Worm (Caenorhabditis elegans) whole organism, L3 larva: Measurements from ENCODE around the gene ZK105.6.

Experiments used
- R02D3.7 ChIP-seq: fragments of 150-350 bp; optimal IDR thresholded peaks from 2 replicates; lab custom pipeline; 2014; ENCODE audit warnings: missing biosample characterization, missing genetic modification characterization
- ZK546.5 ChIP-seq: sonication (generic microtip); optimal IDR thresholded peaks from 2 replicates; lab custom pipeline; 2017; ENCODE audit warnings: missing biosample characterization, missing genetic modification characterization
- aly-2 ChIP-seq: fragments of 150-350 bp; optimal IDR thresholded peaks from 2 replicates; lab custom pipeline; 2014; ENCODE audit warnings: missing biosample characterization, missing genetic modification characterization
- ceh-16 ChIP-seq: sonication (generic microtip); optimal IDR thresholded peaks from 2 replicates; lab custom pipeline; 2017; ENCODE audit warnings: missing biosample characterization, missing genetic modification characterization
- ceh-28 ChIP-seq: fragments of 150-350 bp; optimal IDR thresholded peaks from 2 replicates; lab custom pipeline; 2014; ENCODE audit warnings: missing biosample characterization, missing genetic modification reagents, missing genetic modification characterization
- ceh-82 ChIP-seq: fragments of 150-350 bp; optimal IDR thresholded peaks from 2 replicates; lab custom pipeline; 2014; ENCODE audit warnings: missing biosample characterization, missing genetic modification characterization
- egl-5 ChIP-seq: fragments of 150-350 bp; optimal IDR thresholded peaks from 2 replicates; lab custom pipeline; 2017; ENCODE audit warnings: missing biosample characterization, missing genetic modification reagents, missing genetic modification characterization, inconsistent platforms
- elt-2 ChIP-seq: sonication (generic microtip); optimal IDR thresholded peaks from 2 replicates; lab custom pipeline; 2016; ENCODE audit warnings: missing genetic modification reagents, mild to moderate bottlenecking, missing genetic modification characterization, missing compliant biosample characterization
- elt-3 ChIP-seq, 3 experiments: fragments of 150-350 bp in 1 of 3; sonication (generic microtip) in 2 of 3; optimal IDR thresholded peaks; 2 replicates in 2 of 3; 4 replicates in 1 of 3; lab custom pipeline; 2014 to 2017; ENCODE audit warnings: missing biosample characterization in 3 of 3, missing genetic modification characterization in 3 of 3
- eor-1 ChIP-seq, 2 experiments: fragments of 150-350 bp; optimal IDR thresholded peaks; 2 replicates each; lab custom pipeline; 2014 to 2018; ENCODE audit warnings: missing biosample characterization in 2 of 2, missing genetic modification characterization in 2 of 2
- fkh-10 ChIP-seq: sonication (generic microtip); optimal IDR thresholded peaks from 2 replicates; lab custom pipeline; 2017; ENCODE audit warnings: missing biosample characterization, missing genetic modification reagents, missing genetic modification characterization
- fkh-2 ChIP-seq: fragments of 150-350 bp; optimal IDR thresholded peaks from 2 replicates; lab custom pipeline; 2014; ENCODE audit warnings: missing biosample characterization, missing genetic modification reagents, missing genetic modification characterization
- fos-1 ChIP-seq: fragments of 150-350 bp; optimal IDR thresholded peaks from 2 replicates; lab custom pipeline; 2014; ENCODE audit warnings: missing biosample characterization, missing genetic modification characterization
- hmg-11 ChIP-seq: sonication (generic microtip); optimal IDR thresholded peaks from 2 replicates; lab custom pipeline; 2016; ENCODE audit warnings: missing genetic modification characterization, missing compliant biosample characterization
- jun-1 ChIP-seq: fragments of 150-350 bp; optimal IDR thresholded peaks from 2 replicates; lab custom pipeline; 2014; ENCODE audit warnings: missing biosample characterization, missing genetic modification reagents, missing genetic modification characterization
- lin-15B ChIP-seq: fragments of 150-350 bp; optimal IDR thresholded peaks from 2 replicates; lab custom pipeline; 2014; ENCODE audit warnings: missing biosample characterization, missing genetic modification characterization
- lin-39 ChIP-seq: fragments of 150-350 bp; optimal IDR thresholded peaks from 2 replicates; lab custom pipeline; 2018; ENCODE audit warnings: missing biosample characterization, missing genetic modification reagents, missing genetic modification characterization
- lsy-12 ChIP-seq: sonication (generic microtip); optimal IDR thresholded peaks from 2 replicates; lab custom pipeline; 2016; ENCODE audit warnings: mild to moderate bottlenecking, missing genetic modification characterization, missing compliant biosample characterization
- mdl-1 ChIP-seq: fragments of 150-350 bp; optimal IDR thresholded peaks from 2 replicates; lab custom pipeline; 2014; ENCODE audit warnings: missing biosample characterization, missing genetic modification characterization
- nfya-1 ChIP-seq: sonication (generic microtip); optimal IDR thresholded peaks from 2 replicates; lab custom pipeline; 2017; ENCODE audit warnings: missing genetic modification characterization, mild to moderate bottlenecking, missing compliant biosample characterization, antibody characterized with exemption, moderate library complexity; ENCODE audit not compliant: insufficient read depth
- nhr-11 ChIP-seq: fragments of 150-350 bp; optimal IDR thresholded peaks from 2 replicates; lab custom pipeline; 2014; ENCODE audit warnings: missing biosample characterization, missing genetic modification characterization
- nhr-12 ChIP-seq: fragments of 150-350 bp; optimal IDR thresholded peaks from 2 replicates; lab custom pipeline; 2014; ENCODE audit warnings: missing biosample characterization, missing genetic modification characterization
- nhr-23 ChIP-seq: fragments of 150-350 bp; optimal IDR thresholded peaks from 2 replicates; lab custom pipeline; 2014; ENCODE audit warnings: missing biosample characterization, missing genetic modification reagents, missing genetic modification characterization
- nhr-237 ChIP-seq: fragments of 150-350 bp; optimal IDR thresholded peaks from 2 replicates; lab custom pipeline; 2014; ENCODE audit warnings: missing biosample characterization, missing genetic modification characterization
- nhr-25 ChIP-seq: sonication (generic microtip); optimal IDR thresholded peaks from 2 replicates; lab custom pipeline; 2017; ENCODE audit warnings: missing biosample characterization, missing genetic modification characterization
- nhr-28 ChIP-seq: fragments of 150-350 bp; optimal IDR thresholded peaks from 2 replicates; lab custom pipeline; 2014; ENCODE audit warnings: missing biosample characterization, missing genetic modification characterization
- nhr-43 ChIP-seq: sonication (generic microtip); optimal IDR thresholded peaks from 2 replicates; lab custom pipeline; 2016; ENCODE audit warnings: mild to moderate bottlenecking, missing genetic modification characterization, missing compliant biosample characterization; ENCODE audit not compliant: poor library complexity, severe bottlenecking
- nhr-76 ChIP-seq: fragments of 150-350 bp; sonication (generic microtip); optimal IDR thresholded peaks from 5 replicates; lab custom pipeline; 2014; ENCODE audit warnings: missing biosample characterization, missing genetic modification characterization
- nhr-77 ChIP-seq: fragments of 150-350 bp; optimal IDR thresholded peaks from 2 replicates; lab custom pipeline; 2014; ENCODE audit warnings: missing biosample characterization, missing genetic modification characterization
- pha-4 ChIP-seq: fragments of 150-350 bp; optimal IDR thresholded peaks from 2 replicates; lab custom pipeline; 2014; ENCODE audit warnings: missing biosample characterization, missing genetic modification reagents, missing genetic modification characterization
- pqm-1 ChIP-seq: fragments of 150-350 bp; optimal IDR thresholded peaks from 2 replicates; lab custom pipeline; 2017; ENCODE audit warnings: missing biosample characterization, missing genetic modification characterization, inconsistent platforms
- sea-2 ChIP-seq: fragments of 150-350 bp; sonication (generic microtip); optimal IDR thresholded peaks from 4 replicates; lab custom pipeline; 2014; ENCODE audit warnings: missing biosample characterization, missing genetic modification reagents, missing genetic modification characterization
- skn-1 ChIP-seq: fragments of 150-350 bp; optimal IDR thresholded peaks from 2 replicates; lab custom pipeline; 2014; ENCODE audit warnings: missing biosample characterization, missing genetic modification characterization
- tbx-2 ChIP-seq: sonication (generic microtip); optimal IDR thresholded peaks from 2 replicates; lab custom pipeline; 2016; ENCODE audit warnings: mild to moderate bottlenecking, missing genetic modification characterization, missing compliant biosample characterization
- unc-39 ChIP-seq: sonication (generic microtip); optimal IDR thresholded peaks from 4 replicates; lab custom pipeline; 2017; ENCODE audit warnings: missing biosample characterization, missing genetic modification characterization
- unc-62 ChIP-seq: fragments of 150-350 bp; sonication (generic microtip); optimal IDR thresholded peaks from 4 replicates; lab custom pipeline; 2014; ENCODE audit warnings: missing biosample characterization, missing genetic modification reagents, missing genetic modification characterization
- zag-1 ChIP-seq: fragments of 150-350 bp; optimal IDR thresholded peaks from 2 replicates; lab custom pipeline; 2014; ENCODE audit warnings: missing biosample characterization, missing genetic modification characterization
- ztf-11 ChIP-seq: fragments of 150-350 bp; optimal IDR thresholded peaks from 2 replicates; lab custom pipeline; 2014; ENCODE audit warnings: missing biosample characterization, missing genetic modification characterization

Gene ZK105.6

ce11 chrV:7733240-7733765, 9.4 kb upstream of the ZK105.6 start:
- TF ChIP-seq pha-4 (tag; lab: Kevin White, UChicago), result no peak
- TF ChIP-seq elt-3 (tag; optimal IDR thresholded peaks at IDR 0.05; lab: Kevin White, UChicago), result no peak
- no peak for TF ChIP-seq R02D3.7 (tag; lab: Kevin White, UChicago)
- TF ChIP-seq sea-2 (GFP tag; lab: Kevin White, UChicago), result no peak
- TF ChIP-seq fkh-2 (tag; lab: Kevin White, UChicago), result no peak
- no peak for TF ChIP-seq ceh-82 (tag; lab: Kevin White, UChicago)
- TF ChIP-seq ZK546.5 (tag; lab: Kevin White, UChicago), result no peak
- no peak for TF ChIP-seq nhr-76
- no peak for TF ChIP-seq tbx-2 (tag; lab: Kevin White, UChicago)

- no peak for TF ChIP-seq pqm-1
- TF ChIP-seq elt-2 (tag; lab: Kevin White, UChicago), result peak; percentile 21
- no peak for TF ChIP-seq nhr-77 (tag; lab: Kevin White, UChicago)
- no peak for TF ChIP-seq tbx-2 (tag; lab: Kevin White, UChicago)
- TF ChIP-seq eor-1 (tag; optimal IDR thresholded peaks at IDR 0.05; lab: Kevin White, UChicago), result no peak
- no peak for TF ChIP-seq nhr-237
- TF ChIP-seq nfya-1 (tag; lab: Kevin White, UChicago), result peak; percentile 45
- TF ChIP-seq ztf-11 (tag; lab: Kevin White, UChicago), result no peak
- no peak for TF ChIP-seq fkh-2 (tag; lab: Kevin White, UChicago)
- TF ChIP-seq unc-62 (GFP tag; lab: Kevin White, UChicago), result no peak
- TF ChIP-seq ceh-16 (tag; lab: Kevin White, UChicago), result no peak
- no peak for TF ChIP-seq nhr-28 (tag; lab: Kevin White, UChicago)
- no peak for TF ChIP-seq mdl-1
- peak; percentile 31 for TF ChIP-seq jun-1
- TF ChIP-seq nhr-23, result peak; percentile 22
- no peak for TF ChIP-seq zag-1 (tag; lab: Kevin White, UChicago)
- peak; percentile 63 for TF ChIP-seq pha-4 (tag; lab: Kevin White, UChicago)
- TF ChIP-seq nhr-12 (tag; lab: Kevin White, UChicago), result no peak
- TF ChIP-seq nhr-25 (tag; lab: Kevin White, UChicago), result peak; percentile 61
- peak in 1 of 3 experiments; percentile 12 for TF ChIP-seq elt-3 (tag; optimal IDR thresholded peaks at IDR 0.05; lab: Kevin White, UChicago)
- TF ChIP-seq ZK546.5 (tag; lab: Kevin White, UChicago), result no peak
- TF ChIP-seq unc-39 (tag; lab: Kevin White, UChicago), result no peak
- peak; percentile 40 for TF ChIP-seq lsy-12 (tag; lab: Kevin White, UChicago)
- TF ChIP-seq egl-5 (tag; lab: Kevin White, UChicago), result no peak
Observed at ce11 chrV:7730488-7730887, 6.6 kb upstream of the ZK105.6 start.

- TF ChIP-seq lin-39 (tag; lab: Kevin White, UChicago), result no peak
- TF ChIP-seq, all 47 proteins: peak for 0
Observed at ce11 chrV:7728679-7729027, 4.8 kb upstream of the ZK105.6 start, which contains the start of gene Y97E10C.1. Y97E10C.1 (plus strand) TSS chrV:7728879.

- TF ChIP-seq nfya-1 (tag; lab: Kevin White, UChicago) (peak; percentile 89), nhr-11 (tag; lab: Kevin White, UChicago) (peak; percentile 46), lin-15B (tag; lab: Kevin White, UChicago) (peak; percentile 56), lin-39 (tag; lab: Kevin White, UChicago) (peak; percentile 72), aly-2 (no peak), lsy-12 (tag; lab: Kevin White, UChicago) (peak; percentile 50), eor-1 (tag; optimal IDR thresholded peaks at IDR 0.05; lab: Kevin White, UChicago) (no peak), nhr-23 (peak; percentile 53), nhr-28 (tag; lab: Kevin White, UChicago) (no peak), pha-4 (tag; lab: Kevin White, UChicago) (peak; percentile 26), fos-1 (tag; lab: Kevin White, UChicago) (no peak), elt-2 (tag; lab: Kevin White, UChicago) (peak; percentile 57), elt-3 (tag; optimal IDR thresholded peaks at IDR 0.05; lab: Kevin White, UChicago) (no peak), tbx-2 (tag; lab: Kevin White, UChicago) (peak; percentile 91), nhr-25 (tag; lab: Kevin White, UChicago) (peak; percentile 69), sea-2 (GFP tag; lab: Kevin White, UChicago) (peak; percentile 16), ceh-82 (tag; lab: Kevin White, UChicago) (peak; percentile 55), hmg-11 (tag; lab: Kevin White, UChicago) (peak; percentile 80), egl-5 (tag; lab: Kevin White, UChicago) (peak; percentile 41), pqm-1 (peak; percentile 18), zag-1 (tag; lab: Kevin White, UChicago) (peak; percentile 39), R02D3.7 (tag; lab: Kevin White, UChicago) (peak; percentile 5), ceh-28 (tag; lab: Kevin White, UChicago) (peak; percentile 76), nhr-43 (tag; lab: Kevin White, UChicago) (no peak), fkh-10 (GFP tag; lab: Kevin White, UChicago) (peak; percentile 72), skn-1 (tag; lab: Kevin White, UChicago) (peak; percentile 20), mdl-1 (peak; percentile 38), jun-1 (peak; percentile 67)
Observed at ce11 chrV:7728003-7728678, 4.3 kb upstream of the ZK105.6 start.
